Worm (Caenorhabditis elegans) whole organism, L3 larva: Measurements from ENCODE around the gene str-115.

ENCODE experiments used
- R02D3.7 ChIP-seq: fragments of 150-350 bp; optimal IDR thresholded peaks from 2 replicates; lab custom pipeline; 2014; ENCODE audit warnings: missing biosample characterization, missing genetic modification characterization
- ZK546.5 ChIP-seq: sonication (generic microtip); optimal IDR thresholded peaks from 2 replicates; lab custom pipeline; 2017; ENCODE audit warnings: missing biosample characterization, missing genetic modification characterization
- aly-2 ChIP-seq: fragments of 150-350 bp; optimal IDR thresholded peaks from 2 replicates; lab custom pipeline; 2014; ENCODE audit warnings: missing biosample characterization, missing genetic modification characterization
- ama-1 ChIP-seq: fragments of 150-350 bp; optimal IDR thresholded peaks from 2 replicates; lab custom pipeline; 2018
- ceh-16 ChIP-seq: sonication (generic microtip); optimal IDR thresholded peaks from 2 replicates; lab custom pipeline; 2017; ENCODE audit warnings: missing biosample characterization, missing genetic modification characterization
- ceh-9 ChIP-seq: sonication (generic microtip); optimal IDR thresholded peaks from 2 replicates; lab custom pipeline; 2018; ENCODE audit warnings: missing biosample characterization, missing genetic modification characterization
- daf-12 ChIP-seq: fragments of 150-350 bp; optimal IDR thresholded peaks from 2 replicates; lab custom pipeline; 2014; ENCODE audit warnings: missing biosample characterization, missing genetic modification reagents, missing genetic modification characterization
- elt-1 ChIP-seq: fragments of 150-350 bp; optimal IDR thresholded peaks from 2 replicates; lab custom pipeline; 2014; ENCODE audit warnings: missing biosample characterization, missing genetic modification characterization
- elt-2 ChIP-seq: sonication (generic microtip); optimal IDR thresholded peaks from 2 replicates; lab custom pipeline; 2016; ENCODE audit warnings: missing genetic modification reagents, mild to moderate bottlenecking, missing genetic modification characterization, missing compliant biosample characterization
- elt-3 ChIP-seq, 3 experiments: fragments of 150-350 bp in 1 of 3; sonication (generic microtip) in 2 of 3; optimal IDR thresholded peaks; 2 replicates in 2 of 3; 4 replicates in 1 of 3; lab custom pipeline; 2014 to 2017; ENCODE audit warnings: missing biosample characterization in 3 of 3, missing genetic modification characterization in 3 of 3
- eor-1 ChIP-seq, 2 experiments: fragments of 150-350 bp; optimal IDR thresholded peaks; 2 replicates each; lab custom pipeline; 2014 to 2018; ENCODE audit warnings: missing biosample characterization in 2 of 2, missing genetic modification characterization in 2 of 2
- fkh-10 ChIP-seq: sonication (generic microtip); optimal IDR thresholded peaks from 2 replicates; lab custom pipeline; 2017; ENCODE audit warnings: missing biosample characterization, missing genetic modification reagents, missing genetic modification characterization
- fkh-2 ChIP-seq: fragments of 150-350 bp; optimal IDR thresholded peaks from 2 replicates; lab custom pipeline; 2014; ENCODE audit warnings: missing biosample characterization, missing genetic modification reagents, missing genetic modification characterization
- fos-1 ChIP-seq: fragments of 150-350 bp; optimal IDR thresholded peaks from 2 replicates; lab custom pipeline; 2014; ENCODE audit warnings: missing biosample characterization, missing genetic modification characterization
- hmg-11 ChIP-seq: sonication (generic microtip); optimal IDR thresholded peaks from 2 replicates; lab custom pipeline; 2016; ENCODE audit warnings: missing genetic modification characterization, missing compliant biosample characterization
- jun-1 ChIP-seq: fragments of 150-350 bp; optimal IDR thresholded peaks from 2 replicates; lab custom pipeline; 2014; ENCODE audit warnings: missing biosample characterization, missing genetic modification reagents, missing genetic modification characterization
- lin-15B ChIP-seq: fragments of 150-350 bp; optimal IDR thresholded peaks from 2 replicates; lab custom pipeline; 2014; ENCODE audit warnings: missing biosample characterization, missing genetic modification characterization
- lin-39 ChIP-seq: fragments of 150-350 bp; optimal IDR thresholded peaks from 2 replicates; lab custom pipeline; 2018; ENCODE audit warnings: missing biosample characterization, missing genetic modification reagents, missing genetic modification characterization
- lsy-12 ChIP-seq: sonication (generic microtip); optimal IDR thresholded peaks from 2 replicates; lab custom pipeline; 2016; ENCODE audit warnings: mild to moderate bottlenecking, missing genetic modification characterization, missing compliant biosample characterization
- mdl-1 ChIP-seq: fragments of 150-350 bp; optimal IDR thresholded peaks from 2 replicates; lab custom pipeline; 2014; ENCODE audit warnings: missing biosample characterization, missing genetic modification characterization
- mml-1 ChIP-seq: fragments of 150-350 bp; sonication (generic microtip); optimal IDR thresholded peaks from 3 replicates; lab custom pipeline; 2014; ENCODE audit warnings: missing biosample characterization, missing genetic modification characterization
- nfya-1 ChIP-seq: sonication (generic microtip); optimal IDR thresholded peaks from 2 replicates; lab custom pipeline; 2017; ENCODE audit warnings: missing genetic modification characterization, mild to moderate bottlenecking, missing compliant biosample characterization, antibody characterized with exemption, moderate library complexity; ENCODE audit not compliant: insufficient read depth
- nhr-11 ChIP-seq: fragments of 150-350 bp; optimal IDR thresholded peaks from 2 replicates; lab custom pipeline; 2014; ENCODE audit warnings: missing biosample characterization, missing genetic modification characterization
- nhr-12 ChIP-seq: fragments of 150-350 bp; optimal IDR thresholded peaks from 2 replicates; lab custom pipeline; 2014; ENCODE audit warnings: missing biosample characterization, missing genetic modification characterization
- nhr-23 ChIP-seq: fragments of 150-350 bp; optimal IDR thresholded peaks from 2 replicates; lab custom pipeline; 2014; ENCODE audit warnings: missing biosample characterization, missing genetic modification reagents, missing genetic modification characterization
- nhr-25 ChIP-seq: sonication (generic microtip); optimal IDR thresholded peaks from 2 replicates; lab custom pipeline; 2017; ENCODE audit warnings: missing biosample characterization, missing genetic modification characterization
- nhr-43 ChIP-seq: sonication (generic microtip); optimal IDR thresholded peaks from 2 replicates; lab custom pipeline; 2016; ENCODE audit warnings: mild to moderate bottlenecking, missing genetic modification characterization, missing compliant biosample characterization; ENCODE audit not compliant: poor library complexity, severe bottlenecking
- nhr-67 ChIP-seq: fragments of 150-350 bp; optimal IDR thresholded peaks from 2 replicates; lab custom pipeline; 2014; ENCODE audit warnings: missing biosample characterization, missing genetic modification characterization
- nhr-77 ChIP-seq: fragments of 150-350 bp; optimal IDR thresholded peaks from 2 replicates; lab custom pipeline; 2014; ENCODE audit warnings: missing biosample characterization, missing genetic modification characterization
- pha-4 ChIP-seq: fragments of 150-350 bp; optimal IDR thresholded peaks from 2 replicates; lab custom pipeline; 2014; ENCODE audit warnings: missing biosample characterization, missing genetic modification reagents, missing genetic modification characterization
- pqm-1 ChIP-seq: fragments of 150-350 bp; optimal IDR thresholded peaks from 2 replicates; lab custom pipeline; 2017; ENCODE audit warnings: missing biosample characterization, missing genetic modification characterization, inconsistent platforms
- sea-2 ChIP-seq: fragments of 150-350 bp; sonication (generic microtip); optimal IDR thresholded peaks from 4 replicates; lab custom pipeline; 2014; ENCODE audit warnings: missing biosample characterization, missing genetic modification reagents, missing genetic modification characterization
- tbx-2 ChIP-seq: sonication (generic microtip); optimal IDR thresholded peaks from 2 replicates; lab custom pipeline; 2016; ENCODE audit warnings: mild to moderate bottlenecking, missing genetic modification characterization, missing compliant biosample characterization
- unc-39 ChIP-seq: sonication (generic microtip); optimal IDR thresholded peaks from 4 replicates; lab custom pipeline; 2017; ENCODE audit warnings: missing biosample characterization, missing genetic modification characterization
- zag-1 ChIP-seq: fragments of 150-350 bp; optimal IDR thresholded peaks from 2 replicates; lab custom pipeline; 2014; ENCODE audit warnings: missing biosample characterization, missing genetic modification characterization
- ztf-11 ChIP-seq: fragments of 150-350 bp; optimal IDR thresholded peaks from 2 replicates; lab custom pipeline; 2014; ENCODE audit warnings: missing biosample characterization, missing genetic modification characterization
- ztf-4 ChIP-seq: fragments of 150-350 bp; optimal IDR thresholded peaks from 2 replicates; lab custom pipeline; 2014; ENCODE audit warnings: missing biosample characterization, missing genetic modification characterization

Gene str-115

DNA sequence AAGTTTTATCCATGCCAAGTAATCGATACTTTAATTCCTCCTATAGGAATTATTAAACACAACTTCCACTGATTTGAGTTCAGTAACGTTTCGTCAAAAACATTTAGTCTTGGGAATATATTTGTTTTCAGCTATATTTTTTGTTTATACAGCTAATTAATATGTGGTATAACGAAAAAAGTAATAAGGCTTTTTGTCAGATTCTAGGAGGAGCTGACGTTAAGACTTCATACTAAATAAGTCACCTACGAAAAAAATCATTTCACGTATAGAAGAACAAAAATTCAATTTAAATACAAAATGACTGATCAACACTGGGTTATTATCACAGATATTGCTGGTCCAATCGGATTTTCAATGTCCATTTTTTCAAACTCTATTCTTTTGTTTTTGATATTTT is at the start of gene str-115:
TSS of gene str-115 (plus strand) at position 301 of the 400 bp plus-strand sequence.
- TF ChIP-seq lsy-12 (tag; lab: Kevin White, UChicago) (no peak), nhr-43 (tag; lab: Kevin White, UChicago) (no peak), mml-1 (no peak), pqm-1 (tag; lab: Kevin White, UChicago) (no peak), fkh-10 (GFP tag; lab: Kevin White, UChicago) (no peak), nfya-1 (tag; lab: Kevin White, UChicago) (no peak), ztf-4 (no peak), nhr-11 (tag; lab: Kevin White, UChicago) (no peak), elt-3 (tag; optimal IDR thresholded peaks at IDR 0.05; lab: Kevin White, UChicago) (no peak), eor-1 (tag; optimal IDR thresholded peaks at IDR 0.05; lab: Kevin White, UChicago) (no peak), aly-2 (no peak), fkh-2 (no peak), nhr-77 (tag; lab: Kevin White, UChicago) (no peak), unc-39 (tag; lab: Kevin White, UChicago) (no peak), lin-15B (no peak), daf-12 (tag; lab: Kevin White, UChicago) (no peak), zag-1 (tag; lab: Kevin White, UChicago) (no peak), lin-39 (tag; lab: Kevin White, UChicago) (no peak), jun-1 (tag; lab: Kevin White, UChicago) (no peak), mdl-1 (tag; lab: Kevin White, UChicago) (no peak)

DNA sequence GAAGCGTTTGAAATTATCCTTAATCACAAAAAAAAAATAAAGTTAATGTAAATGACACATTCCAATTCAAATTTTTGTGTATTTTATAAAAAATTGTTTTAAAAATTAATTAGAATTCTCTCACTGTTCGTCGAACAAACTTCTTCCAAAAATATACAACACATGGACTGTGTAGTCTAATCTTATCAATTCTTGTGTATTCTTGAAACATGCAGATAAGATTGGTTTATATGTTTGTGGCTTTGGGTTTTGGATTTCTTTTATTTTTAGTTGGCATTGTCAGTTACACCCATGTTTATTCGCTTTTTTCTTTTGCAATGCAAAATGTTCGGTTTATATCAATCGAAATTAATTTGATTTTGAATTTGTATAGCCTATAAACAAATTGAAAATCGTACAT is 48.5 kb upstream of the str-115 start:
- no peak for TF ChIP-seq lin-39 (tag; lab: Kevin White, UChicago)
- no peak for TF ChIP-seq ceh-9 (tag; lab: Kevin White, UChicago)
- TF ChIP-seq nhr-11 (tag; lab: Kevin White, UChicago) = no peak
- no peak for TF ChIP-seq R02D3.7
- no peak for TF ChIP-seq nfya-1 (tag; lab: Kevin White, UChicago)

DNA sequence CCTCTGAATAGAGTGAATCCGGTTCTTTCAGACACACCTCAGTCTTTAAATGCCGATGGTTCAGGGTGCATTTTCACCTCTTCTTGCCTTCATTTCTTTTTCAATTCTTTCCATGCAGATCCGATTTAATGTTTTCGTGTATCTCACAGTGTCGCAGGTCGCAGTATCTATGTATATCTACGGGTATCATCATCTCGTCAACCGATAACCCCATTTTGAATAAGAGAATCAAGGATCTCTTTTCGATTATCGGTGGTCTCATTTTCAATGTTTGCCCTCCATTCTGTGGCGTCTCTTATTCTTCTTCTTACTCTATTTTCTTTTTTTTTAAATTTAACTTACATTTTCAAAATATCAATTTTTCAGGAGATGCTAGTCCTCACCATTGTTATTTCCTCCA is 48.0 kb upstream of the str-115 start, which contains the start of gene T19B10.2:
TSS of gene T19B10.2 (plus strand) at position 367 of the 400 bp plus-strand sequence.
- TF ChIP-seq lin-15B (no peak), nhr-23 (tag; lab: Kevin White, UChicago) (peak; percentile 76)

DNA sequence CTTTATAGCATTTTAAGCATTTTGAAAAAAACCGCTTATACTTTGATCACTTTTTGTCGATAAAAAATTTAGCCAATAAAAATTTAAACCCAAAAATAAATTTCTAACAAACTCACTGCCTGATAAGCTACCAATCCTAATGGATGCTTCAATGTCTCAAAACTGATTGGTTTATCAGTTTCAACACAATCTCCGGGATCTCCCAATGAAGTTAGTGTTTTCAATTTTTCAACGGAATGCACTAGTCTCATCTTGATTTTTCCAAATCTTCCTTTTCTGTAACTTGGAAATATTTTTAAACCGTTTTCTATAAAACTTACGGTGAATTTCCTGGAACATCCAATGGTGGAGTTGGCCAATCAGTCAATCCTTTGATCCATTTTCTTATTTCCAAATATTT is 45.2 kb upstream of the str-115 start:
- no peak for TF ChIP-seq fos-1
- TF ChIP-seq lin-15B = no peak
- TF ChIP-seq nfya-1 (tag; lab: Kevin White, UChicago) = no peak
- TF ChIP-seq mml-1 = no peak
- TF ChIP-seq nhr-67 (tag; lab: Kevin White, UChicago) = no peak
- no peak for TF ChIP-seq hmg-11 (tag; lab: Kevin White, UChicago)
- TF ChIP-seq ceh-9 (tag; lab: Kevin White, UChicago) = no peak
- no peak for TF ChIP-seq ceh-16 (tag; lab: Kevin White, UChicago)
- no peak for TF ChIP-seq sea-2 (GFP tag; lab: Kevin White, UChicago)
- no peak for TF ChIP-seq elt-1
- no peak for TF ChIP-seq nhr-23 (tag; lab: Kevin White, UChicago)
- TF ChIP-seq ZK546.5 = no peak
- TF ChIP-seq nhr-77 (tag; lab: Kevin White, UChicago) = no peak
- no peak for TF ChIP-seq aly-2
- TF ChIP-seq unc-39 (tag; lab: Kevin White, UChicago) = no peak
- TF ChIP-seq, all 47 proteins: peak for 0

DNA sequence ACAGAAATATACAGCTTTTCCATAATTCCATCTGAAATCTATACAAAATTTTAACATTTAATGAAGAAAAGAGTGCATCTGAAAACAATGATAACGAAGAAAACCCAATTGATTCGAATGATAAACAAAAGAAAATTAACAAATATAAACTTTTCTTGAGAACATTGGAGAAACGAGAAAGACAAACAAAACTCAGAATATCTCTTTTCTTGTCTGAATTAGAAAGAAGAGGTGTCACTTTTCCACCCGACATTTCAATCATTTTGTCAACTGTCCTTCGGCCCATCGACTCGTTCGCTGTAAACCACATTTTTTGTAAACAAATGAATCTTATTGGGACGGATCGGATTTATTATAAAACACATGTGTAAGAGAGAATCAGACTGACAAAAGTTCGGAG is 42.9 kb upstream of the str-115 start, which contains the start of gene bgal-1:
TSS of gene bgal-1 (minus strand) at position 38 of the 400 bp plus-strand sequence.
- TF ChIP-seq pha-4 (peak; percentile 62), fkh-2 (no peak), nfya-1 (tag; lab: Kevin White, UChicago) (peak; percentile 15), nhr-23 (tag; lab: Kevin White, UChicago) (peak; percentile 40), ama-1 (peak; percentile 69), elt-2 (tag; lab: Kevin White, UChicago) (peak; percentile 23), nhr-25 (tag; lab: Kevin White, UChicago) (peak; percentile 21), nhr-12 (tag; lab: Kevin White, UChicago) (no peak), lsy-12 (tag; lab: Kevin White, UChicago) (peak; percentile 33), lin-39 (tag; lab: Kevin White, UChicago) (peak; percentile 4), jun-1 (tag; lab: Kevin White, UChicago) (no peak), tbx-2 (tag; lab: Kevin White, UChicago) (peak; percentile 1), ztf-11 (tag; lab: Kevin White, UChicago) (no peak)
